Worm (Caenorhabditis elegans): ENCODE data around the gene mul-1.

Gene mul-1

DNA sequence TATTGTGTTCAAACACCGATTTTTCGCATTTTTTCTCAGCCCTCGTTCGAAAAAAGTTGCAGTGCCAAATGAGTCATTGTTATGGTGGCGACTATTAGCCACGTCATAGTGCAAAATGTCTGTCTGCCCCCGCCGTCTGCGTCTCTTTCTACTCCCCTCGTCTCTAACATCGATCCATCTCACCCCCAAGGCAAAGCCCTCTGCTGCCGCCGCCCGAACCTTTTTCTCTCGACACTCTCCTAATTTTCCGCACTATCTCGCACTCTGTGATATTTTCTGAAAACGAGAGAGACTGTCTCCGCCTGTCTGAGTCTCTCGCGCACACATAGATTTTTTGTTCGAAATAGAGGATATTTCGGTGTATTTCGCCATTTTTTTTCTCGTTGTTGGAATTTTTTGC, 29.9 kb downstream of the mul-1 start (continued):
- TF ChIP-seq lsy-12 (tag; optimal IDR thresholded peaks at IDR 0.05): peak; percentile 64
- no peak for TF ChIP-seq nhr-11 (tag; optimal IDR thresholded peaks at IDR 0.05)
- no peak for TF ChIP-seq fkh-10 (GFP tag; optimal IDR thresholded peaks at IDR 0.05)
- TF ChIP-seq nhr-28 (tag; optimal IDR thresholded peaks at IDR 0.05): no peak
- TF ChIP-seq egl-27 (tag; optimal IDR thresholded peaks at IDR 0.05): no peak
- TF ChIP-seq elt-1 (tag; optimal IDR thresholded peaks at IDR 0.05): no peak
- TF ChIP-seq tbx-2 (tag; optimal IDR thresholded peaks at IDR 0.05): peak; percentile 42
- TF ChIP-seq elt-2 (tag; optimal IDR thresholded peaks at IDR 0.05): peak; percentile 58
- peak; percentile 29 for TF ChIP-seq mdl-1 (tag; optimal IDR thresholded peaks at IDR 0.05)
- no peak for TF ChIP-seq nhr-76 (tag; optimal IDR thresholded peaks at IDR 0.05)
- peak; percentile 64 for TF ChIP-seq nhr-43 (tag; optimal IDR thresholded peaks at IDR 0.05; ENCODE audit: poor library complexity, severe bottlenecking)
- TF ChIP-seq nhr-23 (tag; optimal IDR thresholded peaks at IDR 0.05): peak; percentile 51
- no peak for TF ChIP-seq unc-39 (tag; optimal IDR thresholded peaks at IDR 0.05)
- peak; percentile 62 for TF ChIP-seq fos-1 (tag; optimal IDR thresholded peaks at IDR 0.05)
- no peak for TF ChIP-seq pqm-1 (tag; optimal IDR thresholded peaks at IDR 0.05)
- peak; percentile 94 for TF ChIP-seq hmg-11 (tag; optimal IDR thresholded peaks at IDR 0.05)
- TF ChIP-seq unc-62 (GFP tag; optimal IDR thresholded peaks at IDR 0.05): peak; percentile 34
- no peak for TF ChIP-seq ceh-9 (tag; optimal IDR thresholded peaks at IDR 0.05)
- no peak for TF ChIP-seq nhr-12 (tag; optimal IDR thresholded peaks at IDR 0.05)

DNA sequence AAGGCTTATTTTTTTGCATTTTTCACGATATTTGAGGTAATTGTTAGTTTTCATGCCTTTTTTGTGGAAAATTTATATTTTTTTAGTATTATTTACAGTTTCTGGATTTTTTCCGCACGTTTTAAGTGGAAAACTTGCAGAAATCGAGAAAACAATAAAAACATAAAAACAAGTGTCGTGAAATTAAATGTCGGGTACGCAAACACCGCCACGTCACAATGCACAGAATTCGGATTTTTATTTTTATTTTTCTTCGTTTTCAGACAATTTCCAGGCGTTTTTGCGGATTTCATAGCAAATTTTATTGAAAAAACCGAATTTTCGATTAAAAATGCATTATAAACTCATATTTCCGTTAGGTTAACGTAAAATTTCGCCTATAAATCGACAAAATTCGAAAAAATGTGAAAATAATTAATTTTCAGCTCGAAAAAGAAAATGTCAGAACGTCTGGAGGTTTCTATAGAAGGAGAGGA, 37.1 kb downstream of the mul-1 start, which contains the start of gene C35B1.2:
TSS of gene C35B1.2 (plus strand) at position 426 of the 476 bp plus-strand sequence.
- peak; percentile 2 for TF ChIP-seq lin-15B (tag; optimal IDR thresholded peaks at IDR 0.05)
- TF ChIP-seq hmg-11 (tag; optimal IDR thresholded peaks at IDR 0.05): peak; percentile 4
- no peak for TF ChIP-seq fos-1 (tag; optimal IDR thresholded peaks at IDR 0.05)
- TF ChIP-seq nfya-1 (tag; optimal IDR thresholded peaks at IDR 0.05; ENCODE audit: insufficient read depth): peak; percentile 14
- TF ChIP-seq lsy-12 (tag; optimal IDR thresholded peaks at IDR 0.05): no peak
- TF ChIP-seq mml-1 (tag; optimal IDR thresholded peaks at IDR 0.05): no peak
- TF ChIP-seq egl-27 (tag; optimal IDR thresholded peaks at IDR 0.05): no peak
- TF ChIP-seq ceh-28 (tag; optimal IDR thresholded peaks at IDR 0.05): no peak

DNA sequence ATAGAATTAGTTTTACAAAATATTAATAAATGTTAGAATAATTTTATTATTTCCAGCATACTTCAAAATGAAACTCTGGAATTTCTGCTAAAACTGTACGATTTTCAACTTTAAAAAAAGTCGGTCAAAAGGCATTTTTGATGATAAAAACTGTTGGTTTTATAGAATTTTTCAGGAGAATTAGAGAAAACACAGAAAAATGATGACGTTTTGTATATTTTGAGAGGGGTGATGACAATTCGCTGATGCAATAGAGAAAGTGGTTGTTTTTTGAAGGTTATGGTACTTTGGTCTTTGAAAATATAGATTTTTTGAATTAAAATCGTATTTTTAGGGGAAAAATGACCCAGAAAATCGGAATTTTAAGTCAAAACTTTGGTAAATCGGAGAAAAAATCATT, 37.9 kb downstream of the mul-1 start:
- no peak for TF ChIP-seq ZK546.5 (tag; optimal IDR thresholded peaks at IDR 0.05)
- no peak for TF ChIP-seq ceh-16 (tag; optimal IDR thresholded peaks at IDR 0.05)
- TF ChIP-seq unc-62 (GFP tag; optimal IDR thresholded peaks at IDR 0.05): no peak
- TF ChIP-seq R02D3.7 (tag; optimal IDR thresholded peaks at IDR 0.05): no peak
- no peak for TF ChIP-seq nhr-237 (tag; optimal IDR thresholded peaks at IDR 0.05)
- TF ChIP-seq fkh-2 (tag; optimal IDR thresholded peaks at IDR 0.05): no peak
- TF ChIP-seq eor-1 (tag; optimal IDR thresholded peaks at IDR 0.05): no peak
- no peak for TF ChIP-seq nhr-11 (tag; optimal IDR thresholded peaks at IDR 0.05)
- TF ChIP-seq skn-1 (tag; optimal IDR thresholded peaks at IDR 0.05): peak; percentile 98
- TF ChIP-seq pha-4 (tag; optimal IDR thresholded peaks at IDR 0.05): peak; percentile 30
- peak; percentile 47 for TF ChIP-seq pqm-1 (tag; optimal IDR thresholded peaks at IDR 0.05)
- no peak for TF ChIP-seq ama-1 (optimal IDR thresholded peaks at IDR 0.05)
- no peak for TF ChIP-seq nhr-76 (tag; optimal IDR thresholded peaks at IDR 0.05)
- TF ChIP-seq ztf-4 (tag; optimal IDR thresholded peaks at IDR 0.05): no peak
- TF ChIP-seq nhr-28 (tag; optimal IDR thresholded peaks at IDR 0.05): no peak
- TF ChIP-seq nhr-43 (tag; optimal IDR thresholded peaks at IDR 0.05; ENCODE audit: poor library complexity, severe bottlenecking): no peak
- TF ChIP-seq elt-3 (tag; optimal IDR thresholded peaks at IDR 0.05): no peak
- peak; percentile 65 for TF ChIP-seq elt-2 (tag; optimal IDR thresholded peaks at IDR 0.05)

DNA sequence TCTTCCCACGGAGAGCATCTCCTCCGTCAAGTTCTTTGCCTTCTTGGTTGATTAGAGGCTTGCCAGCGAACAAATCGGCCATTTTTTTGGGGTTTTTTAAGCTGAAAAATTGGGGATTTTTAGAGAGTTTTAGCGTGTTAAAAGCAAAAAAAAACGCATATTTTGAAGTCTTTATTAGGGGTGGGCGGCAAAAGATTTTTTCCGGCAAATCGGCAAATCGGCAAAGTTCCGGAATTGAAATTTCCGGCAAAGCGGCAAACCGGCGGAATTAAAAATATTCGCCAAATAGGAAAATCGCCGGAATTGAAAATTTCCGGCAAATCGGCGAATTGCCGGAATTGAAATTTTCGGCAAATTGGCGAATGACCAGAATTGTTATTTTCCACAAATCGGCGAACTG, 38.9 kb downstream of the mul-1 start, which contains the start of gene C35B1.5:
TSS of gene C35B1.5 (minus strand) at position 101 of the 400 bp plus-strand sequence.
- no peak for TF ChIP-seq nhr-237 (tag; optimal IDR thresholded peaks at IDR 0.05)
- no peak for TF ChIP-seq elt-3 (tag; optimal IDR thresholded peaks at IDR 0.05)
- no peak for TF ChIP-seq ceh-82 (tag; optimal IDR thresholded peaks at IDR 0.05)
- no peak for TF ChIP-seq egl-5 (tag; optimal IDR thresholded peaks at IDR 0.05)
- TF ChIP-seq pha-4 (tag; optimal IDR thresholded peaks at IDR 0.05): no peak
- no peak for TF ChIP-seq skn-1 (tag; optimal IDR thresholded peaks at IDR 0.05)
- no peak for TF ChIP-seq ceh-28 (tag; optimal IDR thresholded peaks at IDR 0.05)

Data from whole organism, L3 larva.